Worm (Caenorhabditis elegans) whole organism, L4/young adult: ENCODE measurements around the gene cup-4.

Experiments used
- W03F9.2 ChIP-seq: fragments of 150-350 bp; optimal IDR thresholded peaks from 2 replicates; lab custom pipeline; 2014; ENCODE audit warnings: missing biosample characterization, missing genetic modification characterization
- dao-5 ChIP-seq: sonication (generic microtip); optimal IDR thresholded peaks from 2 replicates; lab custom pipeline; 2016; ENCODE audit warnings: missing genotype, missing genetic modification characterization, moderate library complexity, missing compliant biosample characterization
- him-1 ChIP-seq: sonication (generic microtip); optimal IDR thresholded peaks from 2 replicates; lab custom pipeline; 2016; ENCODE audit warnings: missing genotype, missing genetic modification reagents, missing genetic modification characterization, missing compliant biosample characterization

DNA sequence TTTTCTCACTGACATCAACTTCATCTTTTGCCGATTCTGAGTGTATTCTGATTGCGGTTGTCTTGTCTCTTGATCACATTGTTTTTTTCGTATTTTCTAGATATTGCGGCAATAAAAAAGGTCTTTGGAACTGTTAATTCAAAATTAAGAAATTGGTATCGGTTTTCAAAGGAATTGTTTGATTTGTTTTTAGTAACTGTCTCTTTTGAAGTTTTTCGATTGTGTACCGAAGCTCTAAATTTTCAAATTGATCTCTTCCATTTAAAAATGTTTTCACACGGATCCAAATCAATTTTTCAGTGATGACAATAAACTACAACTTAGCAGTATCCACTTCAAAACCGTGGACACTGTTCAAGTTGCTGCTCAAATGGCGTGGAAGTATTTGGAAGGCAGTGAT lies 34.4 kb downstream of the cup-4 start, which contains the start of gene best-24:
- TF ChIP-seq dao-5 (tag; lab: Kevin White, UChicago) (no peak), W03F9.2 (tag; lab: Kevin White, UChicago) (no peak), him-1 (no peak)
